Fruit fly (Drosophila melanogaster) Kc167 (cell line): ENCODE measurements around the gene Proc-R.

Experiments used
- Myc ChIP-seq: fragments of >200 bp; optimal IDR thresholded peaks from 2 replicates; lab custom pipeline; 2017; ENCODE audit warnings: missing external identifiers
- Sin3A ChIP-seq: fragments of >200 bp; optimal IDR thresholded peaks from 2 replicates; lab custom pipeline; 2018; ENCODE audit warnings: missing external identifiers
- ttk ChIP-seq: sonication (Bioruptor generic); optimal IDR thresholded peaks from 2 replicates; lab custom pipeline; 2017; ENCODE audit warnings: missing external identifiers

DNA sequence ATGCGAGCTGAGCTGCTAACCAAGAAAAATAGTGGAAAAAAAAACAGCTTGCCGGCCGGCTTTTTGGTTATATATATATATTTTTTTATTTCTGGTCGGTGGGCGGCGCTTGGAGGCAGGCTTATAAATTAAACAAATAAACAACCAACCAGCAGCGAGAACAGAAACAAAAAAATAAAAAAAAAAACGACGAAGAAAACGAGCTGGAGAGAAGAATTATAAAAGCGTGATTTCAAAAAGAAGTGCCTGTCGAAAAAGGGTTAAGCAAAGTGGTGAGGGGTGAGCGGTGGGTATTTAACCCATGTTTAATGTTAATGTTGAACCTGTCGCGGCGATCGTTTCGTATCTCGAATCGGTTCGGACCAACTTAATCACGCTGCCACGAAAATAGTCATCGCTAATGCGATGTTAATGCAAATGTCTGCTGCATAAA lies 36.5 kb upstream of the Proc-R start:
- TF ChIP-seq ttk (lab: Kevin White, UChicago) (no peak), Myc (lab: Kevin White, UChicago) (no peak), Sin3A (lab: Kevin White, UChicago) (no peak)
